Fruit fly (Drosophila melanogaster) whole organism, embryonic: ENCODE data around the gene CG7601.
A peak's percentile ranks its signal among the peaks of the same experiment; 100 is the strongest.

ENCODE experiments used
- Antp ChIP-seq: fragments of 200-800 bp; sonication (Bioruptor generic); optimal IDR thresholded peaks from 3 replicates; lab custom pipeline; 2016; ENCODE audit warnings: missing biosample characterization, missing genetic modification characterization
- Awh ChIP-seq: fragments of 200-800 bp; sonication (Bioruptor generic); IDR thresholded peaks from 2 replicates; pipeline ENCODE4, ENCODE4 v1.3.6; 2022; ENCODE audit warnings: missing biosample characterization, missing genetic modification characterization
- CG10366 ChIP-seq: fragments of 200-800 bp; sonication (Bioruptor generic); IDR thresholded peaks from 2 replicates; pipeline ENCODE4 v1.3.6; 2022; ENCODE audit warnings: missing biosample characterization, missing genetic modification characterization
- CG11093 ChIP-seq: fragments of 200-800 bp; sonication (Bioruptor generic); IDR thresholded peaks from 3 replicates; pipeline ENCODE4 v1.3.6; 2022; ENCODE audit warnings: missing biosample characterization, missing genetic modification characterization
- CG11504 ChIP-seq: fragments of 200-800 bp; sonication (Bioruptor generic); optimal IDR thresholded peaks from 3 replicates; lab custom pipeline; 2019; ENCODE audit warnings: missing biosample characterization, mild to moderate bottlenecking, missing genetic modification characterization, moderate library complexity
- CG14050 ChIP-seq: fragments of 200-800 bp; sonication (Bioruptor generic); IDR thresholded peaks from 3 replicates; pipeline ENCODE4 v1.3.6; 2022; ENCODE audit warnings: missing biosample characterization, missing genetic modification characterization
- CG14441 ChIP-seq: fragments of 200-800 bp; sonication (Bioruptor generic); IDR thresholded peaks from 2 replicates; pipeline ENCODE4 v1.3.6; 2022; ENCODE audit warnings: missing biosample characterization, missing genetic modification characterization
- CG16815 ChIP-seq: fragments of 200-800 bp; sonication (Bioruptor generic); optimal IDR thresholded peaks from 3 replicates; lab custom pipeline; 2017; ENCODE audit warnings: missing biosample characterization, mild to moderate bottlenecking, missing genetic modification characterization
- CG17328 ChIP-seq: fragments of 200-800 bp; sonication (Bioruptor generic); IDR thresholded peaks from 2 replicates; pipeline ENCODE4 v1.3.6; 2022; ENCODE audit warnings: missing biosample characterization, missing genetic modification characterization
- CG17359 ChIP-seq: fragments of 200-800 bp; sonication (Bioruptor generic); optimal IDR thresholded peaks from 3 replicates; lab custom pipeline; 2018; ENCODE audit warnings: missing biosample characterization, mild to moderate bottlenecking, missing genetic modification characterization, moderate library complexity
- CG17361 ChIP-seq: fragments of 200-800 bp; sonication (Bioruptor generic); IDR thresholded peaks from 3 replicates; pipeline ENCODE4 v1.3.6; 2022; ENCODE audit warnings: missing biosample characterization, missing genetic modification characterization
- CG18262 ChIP-seq: fragments of 200-800 bp; optimal IDR thresholded peaks from 3 replicates; lab custom pipeline; 2019; ENCODE audit warnings: missing biosample characterization, mild to moderate bottlenecking, missing genetic modification characterization, moderate library complexity
- CG30403 ChIP-seq: fragments of 200-800 bp; sonication (Bioruptor generic); optimal IDR thresholded peaks from 3 replicates; lab custom pipeline; 2016; ENCODE audit warnings: missing biosample characterization, missing genetic modification characterization
- CG32772 ChIP-seq: fragments of 200-800 bp; sonication (Bioruptor generic); IDR thresholded peaks from 2 replicates; pipeline ENCODE4 v1.3.6; 2022; ENCODE audit warnings: missing biosample characterization, missing genetic modification characterization
- CG33213 ChIP-seq: fragments of 200-800 bp; sonication (Bioruptor generic); optimal IDR thresholded peaks from 3 replicates; lab custom pipeline; 2016; ENCODE audit warnings: missing biosample characterization, missing genetic modification characterization
- CG6689 ChIP-seq: fragments of 200-800 bp; sonication (Bioruptor generic); IDR thresholded peaks from 2 replicates; pipeline ENCODE4 v1.3.6; 2022; ENCODE audit warnings: missing biosample characterization, missing genetic modification characterization
- CG8924 ChIP-seq: fragments of 200-800 bp; optimal IDR thresholded peaks from 3 replicates; lab custom pipeline; 2019; ENCODE audit warnings: missing biosample characterization, mild to moderate bottlenecking, missing genetic modification characterization, moderate library complexity
- CG9215 ChIP-seq: fragments of 200-800 bp; sonication (Bioruptor generic); IDR thresholded peaks from 2 replicates; pipeline ENCODE4 v1.3.6; 2022; ENCODE audit warnings: missing biosample characterization, missing genetic modification characterization
- Camta ChIP-seq: fragments of 200-800 bp; sonication (Bioruptor generic); optimal IDR thresholded peaks from 2 replicates; lab custom pipeline; 2016; ENCODE audit warnings: missing biosample characterization, missing genetic modification characterization
- Eip74EF ChIP-seq, 2 experiments: fragments of 200-800 bp in 1 of 2; fragments of >200 bp in 1 of 2; sonication (Bioruptor generic) in 1 of 2; optimal IDR thresholded peaks; 2 replicates each; lab custom pipeline; 2017 to 2019; ENCODE audit warnings: missing biosample characterization in 2 of 2, missing genetic modification characterization in 2 of 2, mild to moderate bottlenecking in 1 of 2, moderate library complexity in 1 of 2
- Gsc ChIP-seq: fragments of 200-800 bp; sonication (Bioruptor generic); IDR thresholded peaks from 2 replicates; pipeline ENCODE4 v1.3.6; 2022; ENCODE audit warnings: missing biosample characterization, missing genetic modification characterization
- H15 ChIP-seq: fragments of 200-800 bp; sonication (Bioruptor generic); IDR thresholded peaks from 3 replicates; pipeline ENCODE4 v1.3.6; 2022; ENCODE audit warnings: missing biosample characterization, missing genetic modification characterization
- Nf-YB ChIP-seq: fragments of 200-800 bp; sonication (Bioruptor generic); optimal IDR thresholded peaks from 3 replicates; lab custom pipeline; 2019; ENCODE audit warnings: missing biosample characterization, mild to moderate bottlenecking, missing genetic modification characterization, moderate library complexity
- Sin3A ChIP-seq: fragments of >200 bp; optimal IDR thresholded peaks from 2 replicates; lab custom pipeline; 2018
- Sox100B ChIP-seq: fragments of 200-800 bp; sonication (Bioruptor generic); optimal IDR thresholded peaks from 3 replicates; lab custom pipeline; 2018; ENCODE audit warnings: missing biosample characterization, mild to moderate bottlenecking, missing genetic modification characterization
- YL-1 ChIP-seq: fragments of 200-800 bp; sonication (Bioruptor generic); optimal IDR thresholded peaks from 3 replicates; lab custom pipeline; 2017; ENCODE audit warnings: missing biosample characterization, mild to moderate bottlenecking, missing genetic modification characterization
- abd-A ChIP-seq: fragments of 200-800 bp; sonication (Bioruptor generic); optimal IDR thresholded peaks from 3 replicates; lab custom pipeline; 2019; ENCODE audit warnings: missing biosample characterization, mild to moderate bottlenecking, missing genetic modification characterization, moderate library complexity
- ara ChIP-seq: fragments of 200-800 bp; sonication (Bioruptor generic); IDR thresholded peaks from 2 replicates; pipeline ENCODE4 v1.3.6; 2022; ENCODE audit warnings: missing biosample characterization, missing genetic modification characterization
- ato ChIP-seq: fragments of 200-800 bp; sonication (Bioruptor generic); IDR thresholded peaks from 2 replicates; pipeline ENCODE4 v1.3.6; 2022; ENCODE audit warnings: missing biosample characterization, missing genetic modification characterization; ENCODE audit not compliant: partially characterized antibody
- br ChIP-seq: fragments of >200 bp; optimal IDR thresholded peaks from 2 replicates; lab custom pipeline; 2017
- cg ChIP-seq: fragments of 200-800 bp; sonication (Bioruptor generic); optimal IDR thresholded peaks from 3 replicates; lab custom pipeline; 2019; ENCODE audit warnings: missing biosample characterization, mild to moderate bottlenecking, missing genetic modification characterization, moderate library complexity
- chif ChIP-seq, 2 experiments: fragments of 200-800 bp; sonication (Bioruptor generic); optimal IDR thresholded peaks; 3 replicates each; lab custom pipeline; 2016; ENCODE audit warnings: missing biosample characterization in 2 of 2, missing genetic modification characterization in 2 of 2
- chinmo ChIP-seq: fragments of 200-800 bp; sonication (Bioruptor generic); IDR thresholded peaks from 4 replicates; pipeline ENCODE4 v1.3.6; 2022; ENCODE audit warnings: missing biosample characterization, missing genetic modification characterization; ENCODE audit not compliant: partially characterized antibody
- chm ChIP-seq: fragments of 200-800 bp; sonication (Bioruptor generic); IDR thresholded peaks from 2 replicates; pipeline ENCODE4 v1.3.6; 2022; ENCODE audit warnings: missing biosample characterization, missing genetic modification characterization
- dan ChIP-seq: fragments of 200-800 bp; sonication (Bioruptor generic); IDR thresholded peaks from 2 replicates; pipeline ENCODE4 v1.3.6; 2022; ENCODE audit warnings: missing biosample characterization, missing genetic modification characterization
- dimm ChIP-seq: fragments of 200-800 bp; sonication (Bioruptor generic); IDR thresholded peaks from 2 replicates; pipeline ENCODE4 v1.3.6; 2022; ENCODE audit warnings: missing biosample characterization, missing genetic modification characterization
- dysf ChIP-seq: fragments of 200-800 bp; sonication (Bioruptor generic); IDR thresholded peaks from 3 replicates; pipeline ENCODE4 v1.3.6; 2022; ENCODE audit warnings: missing biosample characterization, missing genetic modification characterization
- org-1 ChIP-seq: fragments of 200-800 bp; sonication (Bioruptor generic); optimal IDR thresholded peaks from 2 replicates; lab custom pipeline; 2017; ENCODE audit warnings: missing biosample characterization, missing genetic modification characterization
- peb ChIP-seq: fragments of 200-800 bp; sonication (Bioruptor generic); IDR thresholded peaks from 2 replicates; pipeline ENCODE4 v1.3.6; 2022; ENCODE audit warnings: missing biosample characterization, missing genetic modification characterization
- prd ChIP-seq, 3 experiments: fragments of >200 bp in 2 of 3; fragments of 200-800 bp in 1 of 3; sonication (Bioruptor generic) in 1 of 3; optimal IDR thresholded peaks in 2 of 3; IDR thresholded peaks in 1 of 3; 2 replicates in 2 of 3; 3 replicates in 1 of 3; pipeline versions ENCODE4 v1.3.6 to Lab custom; 2017 to 2022; ENCODE audit warnings: missing biosample characterization in 1 of 3, missing genetic modification characterization in 1 of 3
- ranshi ChIP-seq: fragments of 200-800 bp; sonication (Bioruptor generic); IDR thresholded peaks from 2 replicates; pipeline ENCODE4 v1.3.6; 2022; ENCODE audit warnings: missing biosample characterization, missing genetic modification characterization
- salm ChIP-seq: fragments of 200-800 bp; sonication (Bioruptor generic); optimal IDR thresholded peaks from 2 replicates; lab custom pipeline; 2018; ENCODE audit warnings: missing biosample characterization, mild to moderate bottlenecking, missing genetic modification characterization
- sens ChIP-seq: fragments of 200-800 bp; sonication (Bioruptor generic); peaks from one replicate; lab custom pipeline; 2016; ENCODE audit warnings: missing biosample characterization, missing genetic modification characterization
- sens-2 ChIP-seq: fragments of 200-800 bp; sonication (Bioruptor generic); IDR thresholded peaks from 2 replicates; pipeline ENCODE4 v1.3.6; 2022; ENCODE audit warnings: missing biosample characterization, missing genetic modification characterization
- sisA ChIP-seq: fragments of 200-800 bp; sonication (Bioruptor generic); IDR thresholded peaks from 2 replicates; pipeline ENCODE4 v1.3.6; 2022; ENCODE audit warnings: missing biosample characterization, missing genetic modification characterization
- so ChIP-seq: fragments of 200-800 bp; sonication (Bioruptor generic); IDR thresholded peaks from 3 replicates; pipeline ENCODE4 v1.3.6; 2022; ENCODE audit warnings: missing biosample characterization, missing genetic modification characterization
- ssp ChIP-seq: fragments of 200-800 bp; sonication (Bioruptor generic); IDR thresholded peaks from 2 replicates; pipeline ENCODE4 v1.3.6; 2022; ENCODE audit warnings: missing biosample characterization, missing genetic modification characterization
- tgo ChIP-seq: fragments of 200-800 bp; sonication (Bioruptor generic); IDR thresholded peaks from 3 replicates; pipeline ENCODE4 v1.3.6; 2022; ENCODE audit warnings: missing biosample characterization, missing genetic modification characterization
- tio ChIP-seq: fragments of 200-800 bp; sonication (Bioruptor generic); optimal IDR thresholded peaks from 2 replicates; lab custom pipeline; 2017; ENCODE audit warnings: missing biosample characterization, missing genetic modification characterization, inconsistent platforms
- tx ChIP-seq: fragments of 200-800 bp; sonication (Bioruptor generic); optimal IDR thresholded peaks from 2 replicates; lab custom pipeline; 2016; ENCODE audit warnings: missing biosample characterization, missing genetic modification characterization
- vvl ChIP-seq: fragments of 200-800 bp; sonication (Bioruptor generic); IDR thresholded peaks from 2 replicates; pipeline ENCODE4 v1.3.6; 2022; ENCODE audit warnings: missing biosample characterization, missing genetic modification characterization
- z ChIP-seq: fragments of 200-800 bp; sonication (Bioruptor generic); IDR thresholded peaks from 3 replicates; pipeline ENCODE4 v1.3.6; 2022; ENCODE audit warnings: missing biosample characterization, missing genetic modification characterization

Gene CG7601

DNA sequence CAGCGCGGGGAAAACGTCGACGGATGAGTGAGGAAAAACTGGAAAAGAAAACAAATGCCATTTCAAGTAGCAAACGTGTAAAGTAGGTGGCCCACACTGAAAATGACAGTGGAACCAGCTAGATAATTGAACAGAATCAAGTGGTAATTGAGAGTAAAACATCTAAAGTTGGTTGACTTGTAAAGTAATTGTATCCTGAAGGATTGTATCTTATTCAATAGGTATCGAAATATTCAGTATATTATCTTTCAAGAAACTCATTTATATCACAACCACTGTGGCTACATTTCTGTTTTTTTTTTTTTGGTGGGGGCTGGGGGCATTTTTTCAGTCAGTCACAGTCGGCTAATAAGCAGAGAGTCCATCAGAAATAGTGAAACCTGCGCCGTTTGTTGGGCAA is 37.3 kb downstream of the CG7601 start (continued):
- peak in 1 of 2 experiments; percentile 13 for TF ChIP-seq Eip74EF (GFP tag; optimal IDR thresholded peaks at IDR 0.05; lab: Kevin White, UChicago)
- no peak for TF ChIP-seq CG33213 (GFP tag; lab: Kevin White, UChicago)
- TF ChIP-seq ara (GFP tag; lab: Robert Waterston, UW): peak; percentile 76
- TF ChIP-seq peb (GFP tag; lab: Robert Waterston, UW): peak; percentile 51
- no peak for TF ChIP-seq tx (GFP tag; lab: Kevin White, UChicago)
- TF ChIP-seq CG11504: peak; percentile 40
- peak; percentile 55 for TF ChIP-seq CG14441 (GFP tag; lab: Robert Waterston, UW)
- peak; percentile 65; the same call in 1 of the 2 replicates for TF ChIP-seq dan (GFP tag; lab: Robert Waterston, UW)
- TF ChIP-seq z (GFP tag; lab: Robert Waterston, UW): no peak
- TF ChIP-seq chif (GFP tag; optimal IDR thresholded peaks at IDR 0.05; lab: Kevin White, UChicago): peak in 1 of 2 experiments; percentile 16
- TF ChIP-seq sens (GFP tag; lab: Kevin White, UChicago): peak; percentile 83
- TF ChIP-seq CG16815: no peak
- peak; percentile 86 for TF ChIP-seq vvl (GFP tag; lab: Robert Waterston, UW)
- peak; percentile 74 for TF ChIP-seq CG18262
- TF ChIP-seq dysf (GFP tag; lab: Robert Waterston, UW): peak; percentile 68; the same call in 2 of the 3 replicates
- TF ChIP-seq cg (GFP tag; lab: Kevin White, UChicago): no peak
- TF ChIP-seq ssp (GFP tag; lab: Robert Waterston, UW): peak; percentile 58
- TF ChIP-seq CG17361 (GFP tag; lab: Robert Waterston, UW): peak; percentile 66
- peak; percentile 26; the same call in 1 of the 3 replicates for TF ChIP-seq so (GFP tag; lab: Robert Waterston, UW)
- TF ChIP-seq sisA (GFP tag; lab: Robert Waterston, UW): 0 out of 2 replicates have a peak, but pooled peaks have one; percentile 8
- TF ChIP-seq CG14050 (GFP tag; lab: Robert Waterston, UW): no peak
- TF ChIP-seq Sox100B (GFP tag; lab: Kevin White, UChicago): no peak
- TF ChIP-seq Nf-YB (GFP tag; lab: Kevin White, UChicago): no peak
- TF ChIP-seq CG9215 (GFP tag; lab: Robert Waterston, UW): peak; percentile 46; the same call in 1 of the 2 replicates
- TF ChIP-seq CG10366 (GFP tag; lab: Robert Waterston, UW): peak; percentile 35; the same call in 1 of the 2 replicates
- no peak for TF ChIP-seq ato
- TF ChIP-seq org-1 (GFP tag; lab: Kevin White, UChicago): peak; percentile 3
- TF ChIP-seq prd (optimal IDR thresholded peaks at IDR 0.05; lab: Kevin White, UChicago): no peak
- peak; percentile 63 for TF ChIP-seq prd (GFP tag; IDR thresholded peaks at IDR 0.05; lab: Robert Waterston, UW)
- TF ChIP-seq chinmo (GFP tag; lab: Robert Waterston, UW): no peak
- TF ChIP-seq CG32772 (GFP tag; lab: Robert Waterston, UW): peak; percentile 70
- TF ChIP-seq sens-2 (GFP tag; lab: Robert Waterston, UW): peak; percentile 62; the same call in 1 of the 2 replicates
- TF ChIP-seq Camta: peak; percentile 46
- TF ChIP-seq CG6689 (GFP tag; lab: Robert Waterston, UW): peak; percentile 69
- no peak for TF ChIP-seq CG17359 (tag; lab: Kevin White, UChicago)
- 0 out of 2 replicates have a peak, but pooled peaks have one; percentile 29 for TF ChIP-seq chm (GFP tag; lab: Robert Waterston, UW)
- peak; percentile 65; the same call in 1 of the 3 replicates for TF ChIP-seq H15 (GFP tag; lab: Robert Waterston, UW)
- no peak for TF ChIP-seq br (lab: Kevin White, UChicago)
- no peak for TF ChIP-seq CG8924 (tag; lab: Kevin White, UChicago)
- TF ChIP-seq salm (tag; lab: Kevin White, UChicago): peak; percentile 3
- no peak for TF ChIP-seq abd-A (tag; lab: Kevin White, UChicago)
- peak; percentile 59 for TF ChIP-seq Antp (GFP tag; lab: Kevin White, UChicago)
- peak; percentile 38 for TF ChIP-seq CG30403
- no peak for TF ChIP-seq Sin3A (lab: Kevin White, UChicago)
- TF ChIP-seq tgo (GFP tag; lab: Robert Waterston, UW): peak; percentile 51; the same call in 2 of the 3 replicates
- peak; percentile 65; the same call in 1 of the 2 replicates for TF ChIP-seq Awh (GFP tag; lab: Robert Waterston, UW)
- peak; percentile 53 for TF ChIP-seq CG17328
- TF ChIP-seq Gsc (GFP tag; lab: Robert Waterston, UW): peak; percentile 27; the same call in 1 of the 2 replicates
- peak; percentile 39; the same call in 1 of the 2 replicates for TF ChIP-seq ranshi (GFP tag; lab: Robert Waterston, UW)
- TF ChIP-seq tio (GFP tag; lab: Kevin White, UChicago): no peak
- no peak for TF ChIP-seq YL-1 (GFP tag; lab: Kevin White, UChicago)
- TF ChIP-seq CG11093 (GFP tag; lab: Robert Waterston, UW): peak; percentile 41; the same call in 1 of the 3 replicates
- TF ChIP-seq dimm: no peak
